Worm (Caenorhabditis elegans) whole organism, L4 larva: Measurements from ENCODE around the gene ZK1128.1.

Experiments
- ceh-82 ChIP-seq: sonication (generic microtip); optimal IDR thresholded peaks from 2 replicates; lab custom pipeline; 2017; ENCODE audit warnings: missing biosample characterization, missing genetic modification characterization
- dve-1 ChIP-seq: sonication (generic microtip); optimal IDR thresholded peaks from 2 replicates; lab custom pipeline; 2017; ENCODE audit warnings: antibody characterized with exemption, mild to moderate bottlenecking, missing genetic modification characterization, missing compliant biosample characterization; ENCODE audit not compliant: insufficient read depth
- fos-1 ChIP-seq: fragments of 150-350 bp; optimal IDR thresholded peaks from 2 replicates; lab custom pipeline; 2014; ENCODE audit warnings: missing biosample characterization, missing genetic modification characterization
- ztf-11 ChIP-seq: fragments of 150-350 bp; optimal IDR thresholded peaks from 2 replicates; lab custom pipeline; 2014; ENCODE audit warnings: missing biosample characterization, missing genetic modification characterization

- TF ChIP-seq ceh-82 (tag; lab: Kevin White, UChicago) = no peak
- TF ChIP-seq ztf-11 (tag; lab: Kevin White, UChicago) = no peak
- TF ChIP-seq dve-1 (tag; lab: Kevin White, UChicago) = no peak
- TF ChIP-seq fos-1 (tag; lab: Kevin White, UChicago) = no peak
These were observed 38.4 kb upstream of the ZK1128.1 start for ce11 chrIII:10153003-10153402.
